Fruit fly (Drosophila melanogaster) whole organism, prepupa: ENCODE data around the gene Cortactin.
A peak's percentile ranks its signal among the peaks of the same experiment; 100 is the strongest.

Experiments
- Blimp-1 ChIP-seq: fragments of 200-800 bp; sonication (Bioruptor generic); optimal IDR thresholded peaks from 3 replicates; lab custom pipeline; 2017; ENCODE audit warnings: missing biosample characterization, missing genetic modification characterization, mild to moderate bottlenecking, moderate library complexity, missing genetic modification reagents
- CG10631 ChIP-seq: fragments of 200-800 bp; sonication (Bioruptor generic); optimal IDR thresholded peaks from 2 replicates; lab custom pipeline; 2016; ENCODE audit warnings: missing biosample characterization, missing genetic modification characterization
- CG10669 ChIP-seq: fragments of 200-800 bp; sonication (Bioruptor generic); optimal IDR thresholded peaks from 3 replicates; lab custom pipeline; 2018; ENCODE audit warnings: missing biosample characterization, mild to moderate bottlenecking, missing genetic modification characterization, moderate library complexity
- CG15336 ChIP-seq: fragments of 200-800 bp; sonication (Bioruptor generic); IDR thresholded peaks from 2 replicates; pipeline ENCODE4 v1.3.6; 2022; ENCODE audit warnings: missing biosample characterization, missing genetic modification characterization
- CG1621 ChIP-seq: fragments of 200-800 bp; sonication (Bioruptor generic); optimal IDR thresholded peaks from 3 replicates; lab custom pipeline; 2018; ENCODE audit warnings: missing biosample characterization, mild to moderate bottlenecking, missing genetic modification characterization
- CG31627 ChIP-seq: fragments of 200-800 bp; sonication (Bioruptor generic); optimal IDR thresholded peaks from 3 replicates; lab custom pipeline; 2016; ENCODE audit warnings: missing biosample characterization, missing genetic modification characterization
- CG32006 ChIP-seq: fragments of 200-800 bp; sonication (Bioruptor generic); optimal IDR thresholded peaks from 3 replicates; lab custom pipeline; 2017; ENCODE audit warnings: missing biosample characterization, mild to moderate bottlenecking, missing genetic modification characterization
- CG4318 ChIP-seq: fragments of 200-800 bp; sonication (Bioruptor generic); optimal IDR thresholded peaks from 3 replicates; lab custom pipeline; 2017; ENCODE audit warnings: missing biosample characterization, mild to moderate bottlenecking, missing genetic modification characterization
- CG6163 ChIP-seq: fragments of 200-800 bp; sonication (Bioruptor generic); IDR thresholded peaks from 3 replicates; pipeline ENCODE4 v1.3.6; 2022; ENCODE audit warnings: missing biosample characterization, missing genetic modification characterization
- CG6276 ChIP-seq: fragments of 200-800 bp; sonication (Bioruptor generic); optimal IDR thresholded peaks from 2 replicates; lab custom pipeline; 2017; ENCODE audit warnings: missing biosample characterization, mild to moderate bottlenecking, missing genetic modification characterization
- CG6808 ChIP-seq: fragments of 200-800 bp; sonication (Bioruptor generic); optimal IDR thresholded peaks from 3 replicates; lab custom pipeline; 2017; ENCODE audit warnings: missing biosample characterization, missing genetic modification characterization, mild to moderate bottlenecking, moderate library complexity, missing genetic modification reagents
- CG7368 ChIP-seq: fragments of 200-800 bp; sonication (Bioruptor generic); optimal IDR thresholded peaks from 3 replicates; lab custom pipeline; 2016; ENCODE audit warnings: missing biosample characterization, missing genetic modification characterization
- CG8319 ChIP-seq: fragments of 200-800 bp; sonication (Bioruptor generic); optimal IDR thresholded peaks from 3 replicates; lab custom pipeline; 2016; ENCODE audit warnings: missing biosample characterization, missing genetic modification characterization
- CG8632 ChIP-seq: fragments of 200-800 bp; sonication (Bioruptor generic); optimal IDR thresholded peaks from 3 replicates; lab custom pipeline; 2016; ENCODE audit warnings: missing biosample characterization, missing genetic modification characterization
- Eip75B ChIP-seq: fragments of 200-800 bp; sonication (Bioruptor generic); optimal IDR thresholded peaks from 3 replicates; lab custom pipeline; 2016; ENCODE audit warnings: missing biosample characterization, missing genetic modification characterization
- Eip78C ChIP-seq: fragments of 200-800 bp; sonication (Bioruptor generic); peaks from one replicate; lab custom pipeline; 2016; ENCODE audit warnings: missing biosample characterization, missing genetic modification characterization
- Eip93F ChIP-seq: fragments of 200-800 bp; sonication (Bioruptor generic); optimal IDR thresholded peaks from 2 replicates; lab custom pipeline; 2016; ENCODE audit warnings: missing biosample characterization, mild to moderate bottlenecking, missing genetic modification characterization
- Ets21C ChIP-seq: fragments of 200-800 bp; sonication (Bioruptor generic); optimal IDR thresholded peaks from 3 replicates; lab custom pipeline; 2016; ENCODE audit warnings: missing biosample characterization, missing genetic modification characterization
- Ets96B ChIP-seq: fragments of 200-800 bp; optimal IDR thresholded peaks from 2 replicates; lab custom pipeline; 2019; ENCODE audit warnings: missing biosample characterization, mild to moderate bottlenecking, missing genetic modification characterization, moderate library complexity
- Hr38 ChIP-seq: sonication (Bioruptor generic); optimal IDR thresholded peaks from 2 replicates; lab custom pipeline; 2016; ENCODE audit warnings: missing biosample characterization, missing genetic modification characterization
- Hr39 ChIP-seq: fragments of 200-800 bp; sonication (Bioruptor generic); optimal IDR thresholded peaks from 2 replicates; lab custom pipeline; 2016; ENCODE audit warnings: missing biosample characterization, missing genetic modification characterization
- Hr4 ChIP-seq: fragments of 200-800 bp; sonication (Bioruptor generic); optimal IDR thresholded peaks from 3 replicates; lab custom pipeline; 2016; ENCODE audit warnings: missing biosample characterization, missing genetic modification characterization
- Met ChIP-seq: fragments of 200-800 bp; sonication (Bioruptor generic); optimal IDR thresholded peaks from 3 replicates; lab custom pipeline; 2016; ENCODE audit warnings: missing biosample characterization, missing genetic modification characterization
- Sox102F ChIP-seq: fragments of 200-800 bp; sonication (Bioruptor generic); optimal IDR thresholded peaks from 2 replicates; lab custom pipeline; 2016; ENCODE audit warnings: missing biosample characterization, mild to moderate bottlenecking, missing genetic modification characterization
- Sox14 ChIP-seq: fragments of 200-800 bp; sonication (Bioruptor generic); optimal IDR thresholded peaks from 3 replicates; lab custom pipeline; 2016; ENCODE audit warnings: missing biosample characterization, missing genetic modification characterization
- achi ChIP-seq: fragments of 200-800 bp; sonication (Bioruptor generic); optimal IDR thresholded peaks from 3 replicates; lab custom pipeline; 2016; ENCODE audit warnings: missing biosample characterization, missing genetic modification characterization
- acj6 ChIP-seq: fragments of 200-800 bp; sonication (Bioruptor generic); optimal IDR thresholded peaks from 3 replicates; lab custom pipeline; 2016; ENCODE audit warnings: missing biosample characterization, missing genetic modification characterization
- cyc ChIP-seq: fragments of 200-800 bp; sonication (Bioruptor generic); optimal IDR thresholded peaks from 3 replicates; lab custom pipeline; 2016; ENCODE audit warnings: missing biosample characterization, missing genetic modification characterization
- dac ChIP-seq: fragments of 200-800 bp; sonication (Bioruptor generic); optimal IDR thresholded peaks from 2 replicates; lab custom pipeline; 2017; ENCODE audit warnings: missing biosample characterization, mild to moderate bottlenecking, missing genetic modification characterization
- eg ChIP-seq: fragments of 200-800 bp; sonication (Bioruptor generic); IDR thresholded peaks from 3 replicates; pipeline ENCODE4 v1.3.6; 2022; ENCODE audit warnings: missing biosample characterization, missing genetic modification characterization
- esn ChIP-seq: fragments of 200-800 bp; sonication (Bioruptor generic); optimal IDR thresholded peaks from 2 replicates; lab custom pipeline; 2016; ENCODE audit warnings: missing biosample characterization, mild to moderate bottlenecking, missing genetic modification characterization, moderate library complexity
- fd85E ChIP-seq: fragments of 200-800 bp; sonication (Bioruptor generic); optimal IDR thresholded peaks from 3 replicates; lab custom pipeline; 2016; ENCODE audit warnings: missing biosample characterization, missing genetic modification characterization
- fkh ChIP-seq: fragments of 200-800 bp; sonication (Bioruptor generic); optimal IDR thresholded peaks from 3 replicates; lab custom pipeline; 2017; ENCODE audit warnings: missing biosample characterization, mild to moderate bottlenecking, missing genetic modification characterization, moderate library complexity
- net ChIP-seq: fragments of 200-800 bp; sonication (Bioruptor generic); optimal IDR thresholded peaks from 3 replicates; lab custom pipeline; 2016; ENCODE audit warnings: missing biosample characterization, missing genetic modification characterization
- pdm3 ChIP-seq: fragments of 200-800 bp; sonication (Bioruptor generic); optimal IDR thresholded peaks from 3 replicates; lab custom pipeline; 2016; ENCODE audit warnings: missing biosample characterization, missing genetic modification characterization
- ss ChIP-seq, 2 experiments: fragments of 200-800 bp; sonication (Bioruptor generic); optimal IDR thresholded peaks; 2 replicates in 1 of 2; 3 replicates in 1 of 2; lab custom pipeline; 2017 to 2018; ENCODE audit warnings: mild to moderate bottlenecking in 2 of 2, missing biosample characterization in 2 of 2, missing genetic modification characterization in 2 of 2, moderate library complexity in 1 of 2
- vri ChIP-seq: fragments of 200-800 bp; sonication (Bioruptor generic); optimal IDR thresholded peaks from 3 replicates; lab custom pipeline; 2016; ENCODE audit warnings: missing biosample characterization, mild to moderate bottlenecking, missing genetic modification characterization

The Cortactin gene

dm6 chr3R:21067543-21067942, 3.3 kb upstream of the Cortactin start:
- TF ChIP-seq Eip75B (GFP tag; lab: Kevin White, UChicago) = no peak
- TF ChIP-seq fd85E (GFP tag; lab: Kevin White, UChicago) = no peak
- no peak for TF ChIP-seq eg (GFP tag; lab: Robert Waterston, UW)
- TF ChIP-seq vri (GFP tag; lab: Kevin White, UChicago) = peak; percentile 65

DNA sequence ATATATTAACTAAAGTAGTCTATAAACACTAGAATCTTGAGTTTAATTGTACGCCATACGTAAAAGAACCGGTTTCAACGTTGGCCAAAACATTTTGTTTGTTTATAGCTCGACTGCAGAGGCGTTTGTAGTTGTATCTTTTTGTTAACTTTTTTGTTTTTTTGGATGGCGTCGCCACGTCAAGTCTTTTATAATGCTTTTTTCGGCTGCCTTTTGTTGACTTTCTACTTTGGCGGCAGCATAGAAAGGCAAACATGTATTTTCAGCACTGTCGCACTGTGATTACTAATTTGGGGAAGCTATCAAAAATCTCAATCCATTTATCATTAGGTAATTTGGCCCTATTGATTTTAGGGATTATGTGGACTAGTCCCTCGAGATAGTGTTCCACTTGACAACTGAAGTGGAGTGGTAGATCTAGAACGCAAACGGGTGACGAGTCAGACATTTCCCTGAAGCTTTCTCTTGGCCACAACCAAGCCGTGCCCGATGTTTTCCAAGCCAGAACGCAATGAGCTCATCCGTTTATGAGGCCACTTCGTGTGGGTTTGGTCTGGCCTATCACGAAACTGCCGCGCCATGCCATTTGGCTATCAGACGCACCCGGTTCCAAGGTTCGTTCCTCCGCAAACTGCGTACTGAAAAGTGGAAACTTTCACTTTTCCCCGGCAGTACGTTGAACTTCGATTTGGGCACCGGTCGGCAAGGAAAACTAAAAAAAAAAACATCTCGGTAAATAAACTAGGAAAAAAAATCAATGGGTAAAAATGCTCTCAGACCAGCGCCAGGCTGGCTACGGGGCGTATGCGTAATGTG, 2.4 kb upstream of the Cortactin start:
- TF ChIP-seq CG4318 (GFP tag; lab: Kevin White, UChicago) (no peak), dac (no peak), Ets21C (no peak), cyc (GFP tag; lab: Kevin White, UChicago) (no peak), CG15336 (GFP tag; lab: Robert Waterston, UW) (0 out of 2 replicates have a peak, but pooled peaks have one; percentile 32), CG8632 (GFP tag; lab: Kevin White, UChicago) (no peak), Blimp-1 (peak; percentile 12), Eip75B (GFP tag; lab: Kevin White, UChicago) (no peak), CG1621 (no peak), Eip78C (GFP tag; lab: Kevin White, UChicago) (peak; percentile 46), acj6 (GFP tag; lab: Kevin White, UChicago) (no peak), vri (GFP tag; lab: Kevin White, UChicago) (no peak), esn (GFP tag; lab: Kevin White, UChicago) (no peak), ss (GFP tag; optimal IDR thresholded peaks at IDR 0.05; lab: Kevin White, UChicago) (no peak), Hr38 (GFP tag; lab: Kevin White, UChicago) (no peak), CG6163 (no peak), eg (GFP tag; lab: Robert Waterston, UW) (peak; percentile 16; the same call in 1 of the 3 replicates), fkh (peak; percentile 71), Sox102F (no peak), CG6808 (GFP tag; lab: Kevin White, UChicago) (no peak), pdm3 (GFP tag; lab: Kevin White, UChicago) (no peak), Hr4 (GFP tag; lab: Kevin White, UChicago) (no peak), Sox14 (no peak), CG6276 (GFP tag; lab: Kevin White, UChicago) (no peak), CG10669 (GFP tag; lab: Kevin White, UChicago) (no peak), Ets96B (no peak)

dm6 chr3R:21065696-21066080, 1.4 kb upstream of the Cortactin start:
- TF ChIP-seq net (GFP tag; lab: Kevin White, UChicago) = no peak
- peak; percentile 55; the same call in 1 of the 3 replicates for TF ChIP-seq eg (GFP tag; lab: Robert Waterston, UW)
- no peak for TF ChIP-seq CG8632 (GFP tag; lab: Kevin White, UChicago)
- no peak for TF ChIP-seq CG32006
- no peak for TF ChIP-seq Met
- TF ChIP-seq Hr4 (GFP tag; lab: Kevin White, UChicago) = peak; percentile 14
- TF ChIP-seq Hr39 (GFP tag; lab: Kevin White, UChicago) = no peak
- TF ChIP-seq CG10631 (GFP tag; lab: Kevin White, UChicago) = no peak
- TF ChIP-seq CG6163 = no peak
- TF ChIP-seq CG31627 = no peak
- no peak for TF ChIP-seq cyc (GFP tag; lab: Kevin White, UChicago)
- no peak for TF ChIP-seq achi (GFP tag; lab: Kevin White, UChicago)
- TF ChIP-seq Eip78C (GFP tag; lab: Kevin White, UChicago) = peak; percentile 39
- TF ChIP-seq acj6 (GFP tag; lab: Kevin White, UChicago) = no peak
- TF ChIP-seq Eip93F (GFP tag; lab: Kevin White, UChicago) = no peak
- TF ChIP-seq esn (GFP tag; lab: Kevin White, UChicago) = no peak
- no peak for TF ChIP-seq Ets21C
- peak; percentile 50 for TF ChIP-seq CG8319 (GFP tag; lab: Kevin White, UChicago)
- TF ChIP-seq vri (GFP tag; lab: Kevin White, UChicago) = no peak
- no peak for TF ChIP-seq CG15336 (GFP tag; lab: Robert Waterston, UW)
- no peak for TF ChIP-seq CG7368 (GFP tag; lab: Kevin White, UChicago)
- TF ChIP-seq CG6276 (GFP tag; lab: Kevin White, UChicago) = peak; percentile 2
- TF ChIP-seq, all 60 proteins: peak for 5
